Fruit fly (Drosophila melanogaster) whole organism, prepupa: ENCODE results near the gene CYLD.

Experiments
- CG10631 ChIP-seq: fragments of 200-800 bp; sonication (Bioruptor generic); optimal IDR thresholded peaks from 2 replicates; lab custom pipeline; 2016; ENCODE audit warnings: missing biosample characterization, missing genetic modification characterization
- CG10669 ChIP-seq: fragments of 200-800 bp; sonication (Bioruptor generic); optimal IDR thresholded peaks from 3 replicates; lab custom pipeline; 2018; ENCODE audit warnings: missing biosample characterization, mild to moderate bottlenecking, missing genetic modification characterization, moderate library complexity
- CG11294 ChIP-seq: fragments of 200-800 bp; sonication (Bioruptor generic); IDR thresholded peaks from 2 replicates; pipeline ENCODE4 v1.3.6; 2022; ENCODE audit warnings: missing biosample characterization, missing genetic modification characterization
- CG11762 ChIP-seq: fragments of 200-800 bp; sonication (Bioruptor generic); optimal IDR thresholded peaks from 3 replicates; lab custom pipeline; 2016; ENCODE audit warnings: missing biosample characterization, missing genetic modification characterization; ENCODE audit not compliant: insufficient read depth
- CG11902 ChIP-seq: fragments of 200-800 bp; sonication (Bioruptor generic); optimal IDR thresholded peaks from 3 replicates; lab custom pipeline; 2016; ENCODE audit warnings: missing biosample characterization, missing genetic modification characterization
- CG3032 ChIP-seq: fragments of 200-800 bp; optimal IDR thresholded peaks from 2 replicates; lab custom pipeline; 2019; ENCODE audit warnings: missing biosample characterization, mild to moderate bottlenecking, missing genetic modification characterization, moderate library complexity
- CG31627 ChIP-seq: fragments of 200-800 bp; sonication (Bioruptor generic); optimal IDR thresholded peaks from 3 replicates; lab custom pipeline; 2016; ENCODE audit warnings: missing biosample characterization, missing genetic modification characterization
- CG32006 ChIP-seq: fragments of 200-800 bp; sonication (Bioruptor generic); optimal IDR thresholded peaks from 3 replicates; lab custom pipeline; 2017; ENCODE audit warnings: missing biosample characterization, mild to moderate bottlenecking, missing genetic modification characterization
- CG4318 ChIP-seq: fragments of 200-800 bp; sonication (Bioruptor generic); optimal IDR thresholded peaks from 3 replicates; lab custom pipeline; 2017; ENCODE audit warnings: missing biosample characterization, mild to moderate bottlenecking, missing genetic modification characterization
- CG6854 ChIP-seq: fragments of 200-800 bp; sonication (Bioruptor generic); optimal IDR thresholded peaks from 2 replicates; lab custom pipeline; 2017; ENCODE audit warnings: missing biosample characterization, mild to moderate bottlenecking, missing genetic modification characterization
- CG7368 ChIP-seq: fragments of 200-800 bp; sonication (Bioruptor generic); optimal IDR thresholded peaks from 3 replicates; lab custom pipeline; 2016; ENCODE audit warnings: missing biosample characterization, missing genetic modification characterization
- CG8119 ChIP-seq: fragments of 200-800 bp; sonication (Bioruptor generic); IDR thresholded peaks from 3 replicates; pipeline ENCODE4 v1.3.6; 2022; ENCODE audit warnings: missing biosample characterization, missing genetic modification characterization
- CG8632 ChIP-seq: fragments of 200-800 bp; sonication (Bioruptor generic); optimal IDR thresholded peaks from 3 replicates; lab custom pipeline; 2016; ENCODE audit warnings: missing biosample characterization, missing genetic modification characterization
- CG9139 ChIP-seq: fragments of 200-800 bp; sonication (Bioruptor generic); optimal IDR thresholded peaks from 3 replicates; lab custom pipeline; 2017; ENCODE audit warnings: missing biosample characterization, mild to moderate bottlenecking, missing genetic modification characterization
- Eip93F ChIP-seq: fragments of 200-800 bp; sonication (Bioruptor generic); optimal IDR thresholded peaks from 2 replicates; lab custom pipeline; 2016; ENCODE audit warnings: missing biosample characterization, mild to moderate bottlenecking, missing genetic modification characterization
- Ets21C ChIP-seq: fragments of 200-800 bp; sonication (Bioruptor generic); optimal IDR thresholded peaks from 3 replicates; lab custom pipeline; 2016; ENCODE audit warnings: missing biosample characterization, missing genetic modification characterization
- Hr38 ChIP-seq: sonication (Bioruptor generic); optimal IDR thresholded peaks from 2 replicates; lab custom pipeline; 2016; ENCODE audit warnings: missing biosample characterization, missing genetic modification characterization
- Hr39 ChIP-seq: fragments of 200-800 bp; sonication (Bioruptor generic); optimal IDR thresholded peaks from 2 replicates; lab custom pipeline; 2016; ENCODE audit warnings: missing biosample characterization, missing genetic modification characterization
- Hr4 ChIP-seq: fragments of 200-800 bp; sonication (Bioruptor generic); optimal IDR thresholded peaks from 3 replicates; lab custom pipeline; 2016; ENCODE audit warnings: missing biosample characterization, missing genetic modification characterization
- OdsH ChIP-seq: fragments of 200-800 bp; sonication (Bioruptor generic); optimal IDR thresholded peaks from 3 replicates; lab custom pipeline; 2016; ENCODE audit warnings: missing biosample characterization, missing genetic modification characterization
- Smox ChIP-seq: fragments of 200-800 bp; sonication (Bioruptor generic); optimal IDR thresholded peaks from 3 replicates; lab custom pipeline; 2016; ENCODE audit warnings: missing biosample characterization, missing genetic modification characterization
- Sox102F ChIP-seq: fragments of 200-800 bp; sonication (Bioruptor generic); optimal IDR thresholded peaks from 2 replicates; lab custom pipeline; 2016; ENCODE audit warnings: missing biosample characterization, mild to moderate bottlenecking, missing genetic modification characterization
- Sox14 ChIP-seq: fragments of 200-800 bp; sonication (Bioruptor generic); optimal IDR thresholded peaks from 3 replicates; lab custom pipeline; 2016; ENCODE audit warnings: missing biosample characterization, missing genetic modification characterization
- dac ChIP-seq: fragments of 200-800 bp; sonication (Bioruptor generic); optimal IDR thresholded peaks from 2 replicates; lab custom pipeline; 2017; ENCODE audit warnings: missing biosample characterization, mild to moderate bottlenecking, missing genetic modification characterization
- esn ChIP-seq: fragments of 200-800 bp; sonication (Bioruptor generic); optimal IDR thresholded peaks from 2 replicates; lab custom pipeline; 2016; ENCODE audit warnings: missing biosample characterization, mild to moderate bottlenecking, missing genetic modification characterization, moderate library complexity
- fd85E ChIP-seq: fragments of 200-800 bp; sonication (Bioruptor generic); optimal IDR thresholded peaks from 3 replicates; lab custom pipeline; 2016; ENCODE audit warnings: missing biosample characterization, missing genetic modification characterization
- fkh ChIP-seq: fragments of 200-800 bp; sonication (Bioruptor generic); optimal IDR thresholded peaks from 3 replicates; lab custom pipeline; 2017; ENCODE audit warnings: missing biosample characterization, mild to moderate bottlenecking, missing genetic modification characterization, moderate library complexity
- pdm3 ChIP-seq: fragments of 200-800 bp; sonication (Bioruptor generic); optimal IDR thresholded peaks from 3 replicates; lab custom pipeline; 2016; ENCODE audit warnings: missing biosample characterization, missing genetic modification characterization
- salr ChIP-seq, 2 experiments: fragments of 200-800 bp; sonication (Bioruptor generic); optimal IDR thresholded peaks; 3 replicates each; lab custom pipeline; 2016 to 2018; ENCODE audit warnings: missing biosample characterization in 2 of 2, missing genetic modification characterization in 2 of 2, mild to moderate bottlenecking in 1 of 2
- topi ChIP-seq: fragments of 200-800 bp; sonication (Bioruptor generic); optimal IDR thresholded peaks from 3 replicates; lab custom pipeline; 2016; ENCODE audit warnings: missing biosample characterization, missing genetic modification characterization
- vri ChIP-seq: fragments of 200-800 bp; sonication (Bioruptor generic); optimal IDR thresholded peaks from 3 replicates; lab custom pipeline; 2016; ENCODE audit warnings: missing biosample characterization, mild to moderate bottlenecking, missing genetic modification characterization

Gene CYLD

dm6 chr2L:10276436-10276835 lies 23.2 kb downstream of the CYLD start (continued):
- TF ChIP-seq Hr38 (no peak), Sox102F (GFP tag; lab: Kevin White, UChicago) (no peak), salr (GFP tag; optimal IDR thresholded peaks at IDR 0.05; lab: Kevin White, UChicago) (no peak), vri (no peak), pdm3 (no peak), CG3032 (tag; lab: Kevin White, UChicago) (peak; percentile 67), CG11294 (GFP tag; lab: Robert Waterston, UW) (peak; percentile 42; the same call in 1 of the 2 replicates), CG10669 (GFP tag; lab: Kevin White, UChicago) (no peak), fd85E (GFP tag; lab: Kevin White, UChicago) (peak; percentile 5)

- TF ChIP-seq CG7368 (no peak), CG8119 (no peak), CG11762 (GFP tag; lab: Kevin White, UChicago) (no peak), Eip93F (no peak), CG32006 (GFP tag; lab: Kevin White, UChicago) (no peak), CG11902 (GFP tag; lab: Kevin White, UChicago) (no peak), topi (GFP tag; lab: Kevin White, UChicago) (no peak), Ets21C (GFP tag; lab: Kevin White, UChicago) (no peak), CG6854 (GFP tag; lab: Kevin White, UChicago) (no peak), Sox14 (GFP tag; lab: Kevin White, UChicago) (no peak), CG9139 (no peak), CG8632 (GFP tag; lab: Kevin White, UChicago) (no peak)
- TF ChIP-seq, all 60 proteins: peak for 0
Observed at dm6 chr2L:10272224-10272623, 27.4 kb downstream of the CYLD start, which contains the start of gene trk. Gene trk (minus strand): TSS chr2L:10272324.

- TF ChIP-seq CG6854 (GFP tag; lab: Kevin White, UChicago): no peak
- TF ChIP-seq Smox (GFP tag; lab: Kevin White, UChicago): no peak
- TF ChIP-seq CG31627 (GFP tag; lab: Kevin White, UChicago): no peak
- TF ChIP-seq Hr39 (GFP tag; lab: Kevin White, UChicago): no peak
Observed at dm6 chr2L:10269854-10270253, 29.8 kb downstream of the CYLD start, which contains the start of gene Mulk. Gene Mulk (plus strand): TSS chr2L:10270051.

- TF ChIP-seq fd85E (GFP tag; lab: Kevin White, UChicago): no peak
- no peak for TF ChIP-seq CG8632 (GFP tag; lab: Kevin White, UChicago)
- no peak for TF ChIP-seq CG11902 (GFP tag; lab: Kevin White, UChicago)
- TF ChIP-seq CG10631 (GFP tag; lab: Kevin White, UChicago): no peak
- TF ChIP-seq, all 60 proteins: peak for 0
Observed at dm6 chr2L:10268688-10269087, 31.0 kb downstream of the CYLD start, which contains the start of gene CG4957. Gene CG4957 (plus strand): TSS chr2L:10268872.

dm6 chr2L:10266511-10266910 lies 33.1 kb downstream of the CYLD start, which contains the start of gene CG4953:
Gene CG4953 (plus strand): TSS chr2L:10266703.
- no peak for TF ChIP-seq Hr4
- TF ChIP-seq CG8119: no peak
- no peak for TF ChIP-seq OdsH
- no peak for TF ChIP-seq CG4318 (GFP tag; lab: Kevin White, UChicago)
- TF ChIP-seq fkh: peak; percentile 78
- TF ChIP-seq dac (GFP tag; lab: Kevin White, UChicago): no peak
- TF ChIP-seq, all 60 proteins: peak for 1

- TF ChIP-seq fd85E (GFP tag; lab: Kevin White, UChicago) (no peak), dac (GFP tag; lab: Kevin White, UChicago) (no peak), CG10669 (GFP tag; lab: Kevin White, UChicago) (no peak), fkh (peak; percentile 43), esn (GFP tag; lab: Kevin White, UChicago) (peak; percentile 30)
Observed at dm6 chr2L:10265129-10265528, 34.5 kb downstream of the CYLD start, which contains the start of gene Mob3. Gene Mob3 (plus strand): TSS chr2L:10265336.
